Worm (Caenorhabditis elegans) whole organism, late embryonic: ENCODE data around the gene rgef-1.

Experiments used
- ama-1 ChIP-seq: fragments of 150-350 bp; optimal IDR thresholded peaks from 2 replicates; lab custom pipeline; 2014
- ets-4 ChIP-seq: sonication (generic microtip); optimal IDR thresholded peaks from 2 replicates; lab custom pipeline; 2016; ENCODE audit warnings: missing genetic modification characterization, missing compliant biosample characterization
- pqm-1 ChIP-seq: sonication (generic microtip); optimal IDR thresholded peaks from 2 replicates; lab custom pipeline; 2016; ENCODE audit warnings: missing genetic modification characterization, missing compliant biosample characterization
- pros-1 ChIP-seq: fragments of 150-350 bp; optimal IDR thresholded peaks from 2 replicates; lab custom pipeline; 2014; ENCODE audit warnings: missing biosample characterization, missing genetic modification reagents, missing genetic modification characterization
- sdc-2 ChIP-seq: sonication (generic microtip); optimal IDR thresholded peaks from 2 replicates; lab custom pipeline; 2016; ENCODE audit warnings: missing genotype, missing genetic modification characterization, missing compliant biosample characterization
- unc-42 ChIP-seq: sonication (generic microtip); optimal IDR thresholded peaks from 2 replicates; lab custom pipeline; 2016; ENCODE audit warnings: missing genotype, missing genetic modification characterization, missing compliant biosample characterization

DNA sequence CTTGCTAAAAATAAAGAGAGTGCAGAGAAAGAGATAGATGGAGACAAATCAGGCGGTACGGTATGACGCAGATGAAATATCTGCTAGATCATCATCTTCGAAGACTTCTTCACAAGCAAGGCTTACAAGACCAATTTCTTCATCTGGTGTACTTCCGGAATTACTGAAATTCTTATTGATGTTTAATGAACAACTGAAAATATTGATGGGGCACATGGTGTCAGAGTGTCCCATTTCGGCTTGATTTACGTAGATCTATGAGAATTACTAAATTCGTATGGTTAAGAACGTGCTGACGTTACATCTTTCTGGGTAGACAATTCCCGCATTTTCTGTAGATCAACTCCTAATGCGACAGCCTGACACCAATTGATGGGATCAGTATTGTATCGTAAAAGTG, 4.8 kb downstream of the rgef-1 start:
- TF ChIP-seq pros-1 (tag; lab: Kevin White, UChicago), result no peak
- TF ChIP-seq ama-1, result no peak
- TF ChIP-seq pqm-1 (tag; lab: Kevin White, UChicago), result no peak
- TF ChIP-seq ets-4, result no peak
- TF ChIP-seq unc-42 (tag; lab: Kevin White, UChicago), result no peak
- no peak for TF ChIP-seq sdc-2 (tag; lab: Kevin White, UChicago)
